Fruit fly (Drosophila melanogaster): Measurements from ENCODE around the gene Amnionless.

Amnionless gene

dm6 chr2L:305646-306045, 16.7 kb upstream of the Amnionless start, which contains the start of gene Plc21C (continued):
- TF ChIP-seq Sox102F (GFP tag; optimal IDR thresholded peaks at IDR 0.05) = no peak
- no peak for TF ChIP-seq bsh (GFP tag; optimal IDR thresholded peaks at IDR 0.05)
- no peak for TF ChIP-seq ham (GFP tag; IDR thresholded peaks at IDR 0.05)
- no peak for TF ChIP-seq Gsc (GFP tag; IDR thresholded peaks at IDR 0.05)
- peak; percentile 67 for TF ChIP-seq NC2β (GFP tag; optimal IDR thresholded peaks at IDR 0.05)
- TF ChIP-seq yki (optimal IDR thresholded peaks at IDR 0.05) = no peak
- TF ChIP-seq Xrp1 (GFP tag; IDR thresholded peaks at IDR 0.05) = no peak
- 0 out of 2 replicates have a peak, but pooled peaks have one; percentile 46 for TF ChIP-seq CG31441 (GFP tag; IDR thresholded peaks at IDR 0.05)
- TF ChIP-seq Spps (tag; optimal IDR thresholded peaks at IDR 0.05) = peak; percentile 24
- peak; percentile 48 for TF ChIP-seq pho (GFP tag; optimal IDR thresholded peaks at IDR 0.05)
- no peak for TF ChIP-seq CG9876 (GFP tag; optimal IDR thresholded peaks at IDR 0.05)
- TF ChIP-seq trem (tag; optimal IDR thresholded peaks at IDR 0.05) = peak; percentile 100
- peak in 1 of 3 experiments; percentile 22 for TF ChIP-seq lola (GFP tag; optimal IDR thresholded peaks at IDR 0.05)
- TF ChIP-seq seq (GFP tag; IDR thresholded peaks at IDR 0.05) = no peak
- TF ChIP-seq zfh2 (GFP tag; optimal IDR thresholded peaks at IDR 0.05) = peak; percentile 33
- TF ChIP-seq jumu (GFP tag; optimal IDR thresholded peaks at IDR 0.05) = peak; percentile 41
- no peak for TF ChIP-seq croc (GFP tag; conservative IDR thresholded peaks at IDR 0.05)
- TF ChIP-seq CG10147 (GFP tag; optimal IDR thresholded peaks at IDR 0.05) = peak; percentile 45
- TF ChIP-seq ro (GFP tag; IDR thresholded peaks at IDR 0.05) = no peak
- no peak for TF ChIP-seq CG2129 (GFP tag; IDR thresholded peaks at IDR 0.05; ENCODE audit: partially characterized antibody)
- TF ChIP-seq Pdp1 (GFP tag; optimal IDR thresholded peaks at IDR 0.05) = peak; percentile 50 to 67
- TF ChIP-seq Lim3 (GFP tag; IDR thresholded peaks at IDR 0.05) = no peak
- TF ChIP-seq gt (GFP tag; IDR thresholded peaks at IDR 0.05) = no peak
- no peak for TF ChIP-seq GATAe (GFP tag; conservative IDR thresholded peaks at IDR 0.05)
- no peak for TF ChIP-seq CG17385 (GFP tag; optimal IDR thresholded peaks at IDR 0.05)
- no peak for TF ChIP-seq odd (GFP tag; optimal IDR thresholded peaks at IDR 0.05)
- TF ChIP-seq crp (GFP tag; optimal IDR thresholded peaks at IDR 0.05) = peak; percentile 16 to 88
- TF ChIP-seq dan (GFP tag; IDR thresholded peaks at IDR 0.05) = no peak
- no peak for TF ChIP-seq CG5953 (GFP tag; IDR thresholded peaks at IDR 0.05)
- peak; percentile 93 for TF ChIP-seq her (GFP tag; optimal IDR thresholded peaks at IDR 0.05)
- TF ChIP-seq CG10979 (tag; optimal IDR thresholded peaks at IDR 0.05) = peak; percentile 21
- peak; percentile 29 for TF ChIP-seq ERR (GFP tag; optimal IDR thresholded peaks at IDR 0.05)
- TF ChIP-seq Dad (GFP tag; optimal IDR thresholded peaks at IDR 0.05) = peak; percentile 27
- TF ChIP-seq emc (GFP tag; optimal IDR thresholded peaks at IDR 0.05) = peak; percentile 5
- peak; percentile 28 to 64 for TF ChIP-seq Hr51 (GFP tag; optimal IDR thresholded peaks at IDR 0.05)
- peak; percentile 65 for TF ChIP-seq CG9932 (GFP tag; IDR thresholded peaks at IDR 0.05)
- TF ChIP-seq ind (GFP tag; optimal IDR thresholded peaks at IDR 0.05) = peak; percentile 38
- TF ChIP-seq CG15073 (GFP tag; optimal IDR thresholded peaks at IDR 0.05) = no peak
- 0 out of 3 replicates have a peak, but pooled peaks have one; percentile 27 for TF ChIP-seq CG11456 (GFP tag; IDR thresholded peaks at IDR 0.05)
- peak; percentile 52 for TF ChIP-seq CG33213 (GFP tag; optimal IDR thresholded peaks at IDR 0.05)
- TF ChIP-seq CkIIα-i1 (GFP tag; IDR thresholded peaks at IDR 0.05) = no peak
- TF ChIP-seq CG10431 (GFP tag; optimal IDR thresholded peaks at IDR 0.05) = no peak
- no peak for TF ChIP-seq CG8765 (GFP tag; IDR thresholded peaks at IDR 0.05)
- no peak for TF ChIP-seq CG6272 (GFP tag; IDR thresholded peaks at IDR 0.05)
- no peak for TF ChIP-seq dimm (GFP tag; IDR thresholded peaks at IDR 0.05)
- TF ChIP-seq Oli (tag; optimal IDR thresholded peaks at IDR 0.05) = no peak
- TF ChIP-seq CG3065 (GFP tag; optimal IDR thresholded peaks at IDR 0.05) = no peak
- TF ChIP-seq CG2889 (GFP tag; IDR thresholded peaks at IDR 0.05) = no peak
- TF ChIP-seq Opbp (GFP tag; IDR thresholded peaks at IDR 0.05; ENCODE audit: partially characterized antibody) = peak; percentile 53; the same call in 2 of the 3 replicates
- TF ChIP-seq CG11695 (GFP tag; IDR thresholded peaks at IDR 0.05) = 0 out of 3 replicates have a peak, but pooled peaks have one; percentile 20
- no peak for TF ChIP-seq nom (GFP tag; optimal IDR thresholded peaks at IDR 0.05)
- no peak for TF ChIP-seq stc (GFP tag; IDR thresholded peaks at IDR 0.05)
